Worm (Caenorhabditis elegans) whole organism, L1 larva: Measurements from ENCODE around the gene glb-7.

ENCODE experiments used
- aly-2 ChIP-seq: fragments of 150-350 bp; optimal IDR thresholded peaks from 2 replicates; lab custom pipeline; 2014; ENCODE audit warnings: missing biosample characterization, missing genetic modification characterization
- ama-1 ChIP-seq: fragments of 150-350 bp; optimal IDR thresholded peaks from 2 replicates; lab custom pipeline; 2014
- blmp-1 ChIP-seq: fragments of 150-350 bp; optimal IDR thresholded peaks from 2 replicates; lab custom pipeline; 2014; ENCODE audit warnings: missing biosample characterization, missing genetic modification characterization
- ceh-8 ChIP-seq: fragments of 200-800 bp; sonication (Bioruptor generic); optimal IDR thresholded peaks from 2 replicates; lab custom pipeline; 2018; ENCODE audit warnings: mild to moderate bottlenecking, missing genetic modification characterization, moderate library complexity, missing compliant biosample characterization
- ceh-90 ChIP-seq: sonication (generic microtip); optimal IDR thresholded peaks from 2 replicates; lab custom pipeline; 2016; ENCODE audit warnings: missing genetic modification characterization, missing compliant biosample characterization
- ces-1 ChIP-seq: fragments of 150-350 bp; optimal IDR thresholded peaks from 2 replicates; lab custom pipeline; 2014; ENCODE audit warnings: missing biosample characterization, missing genetic modification reagents, missing genetic modification characterization
- efl-1 ChIP-seq, 4 experiments: fragments of 150-350 bp; optimal IDR thresholded peaks in 3 of 4; peaks in 1 of 4; 1 replicate in 1 of 4; 2 replicates in 3 of 4; lab custom pipeline; 2014; ENCODE audit warnings: missing biosample characterization in 2 of 4, missing genetic modification characterization in 2 of 4, missing genetic modification reagents in 2 of 4
- efl-3 ChIP-seq: fragments of 200-800 bp; sonication (Bioruptor generic); optimal IDR thresholded peaks from 2 replicates; lab custom pipeline; 2018; ENCODE audit warnings: mild to moderate bottlenecking, missing genetic modification characterization, missing compliant biosample characterization
- egl-13 ChIP-seq: sonication (generic microtip); optimal IDR thresholded peaks from 2 replicates; lab custom pipeline; 2016; ENCODE audit warnings: missing genotype, missing genetic modification reagents, missing genetic modification characterization, missing compliant biosample characterization
- elt-2 ChIP-seq: sonication (generic microtip); optimal IDR thresholded peaks from 2 replicates; lab custom pipeline; 2016; ENCODE audit warnings: missing genetic modification characterization, mild to moderate bottlenecking, inconsistent platforms, missing compliant biosample characterization, missing genetic modification reagents
- elt-3 ChIP-seq, 6 experiments: fragments of 150-350 bp in 1 of 6; sonication (generic microtip); optimal IDR thresholded peaks; 2 replicates each; lab custom pipeline; 2017 to 2018; ENCODE audit warnings: missing biosample characterization in 6 of 6, missing genetic modification characterization in 6 of 6, inconsistent platforms in 1 of 6
- fkh-10 ChIP-seq: sonication (generic microtip); optimal IDR thresholded peaks from 2 replicates; lab custom pipeline; 2017; ENCODE audit warnings: missing biosample characterization, missing genetic modification reagents, missing genetic modification characterization
- fkh-8 ChIP-seq: sonication (generic microtip); optimal IDR thresholded peaks from 2 replicates; lab custom pipeline; 2016; ENCODE audit warnings: mild to moderate bottlenecking, missing genetic modification characterization, missing compliant biosample characterization
- fos-1 ChIP-seq: fragments of 150-350 bp; optimal IDR thresholded peaks from 2 replicates; lab custom pipeline; 2014; ENCODE audit warnings: missing biosample characterization, missing genetic modification characterization
- hlh-4 ChIP-seq: sonication (generic microtip); optimal IDR thresholded peaks from 2 replicates; lab custom pipeline; 2016; ENCODE audit warnings: mild to moderate bottlenecking, missing genetic modification characterization, missing compliant biosample characterization
- hpl-2 ChIP-seq: fragments of 150-350 bp; optimal IDR thresholded peaks from 2 replicates; lab custom pipeline; 2014; ENCODE audit warnings: missing biosample characterization, missing genetic modification reagents, missing genetic modification characterization
- lin-14 ChIP-seq: fragments of 200-800 bp; sonication (Bioruptor generic); optimal IDR thresholded peaks from 2 replicates; lab custom pipeline; 2018; ENCODE audit warnings: mild to moderate bottlenecking, missing genetic modification characterization, moderate library complexity, missing compliant biosample characterization
- lin-15B ChIP-seq: fragments of 150-350 bp; sonication (generic microtip); optimal IDR thresholded peaks from 3 replicates; lab custom pipeline; 2014; ENCODE audit warnings: missing biosample characterization, missing genetic modification characterization
- lin-39 ChIP-seq: fragments of 150-350 bp; optimal IDR thresholded peaks from 2 replicates; lab custom pipeline; 2014; ENCODE audit warnings: missing biosample characterization, missing genetic modification reagents, missing genetic modification characterization
- lir-3 ChIP-seq: sonication (generic microtip); optimal IDR thresholded peaks from 2 replicates; lab custom pipeline; 2016; ENCODE audit warnings: mild to moderate bottlenecking, missing genetic modification characterization, moderate library complexity, missing compliant biosample characterization; ENCODE audit not compliant: poor library complexity
- lsy-2 ChIP-seq, 2 experiments: fragments of 150-350 bp; optimal IDR thresholded peaks; 2 replicates each; lab custom pipeline; 2014; ENCODE audit warnings: missing biosample characterization in 2 of 2, missing genetic modification characterization in 2 of 2
- mab-9 ChIP-seq: fragments of 200-800 bp; sonication (Bioruptor generic); IDR thresholded peaks from 2 replicates; pipeline ENCODE4 v1.3.6; 2022; ENCODE audit warnings: missing genetic modification reagents, missing genetic modification characterization, missing compliant biosample characterization
- nhr-19 ChIP-seq: fragments of 200-800 bp; sonication (Bioruptor generic); conservative IDR thresholded peaks from 2 replicates; pipeline ENCODE4 v1.3.6; 2022; ENCODE audit warnings: missing genetic modification characterization, missing compliant biosample characterization
- nhr-28 ChIP-seq: fragments of 150-350 bp; optimal IDR thresholded peaks from 2 replicates; lab custom pipeline; 2014; ENCODE audit warnings: missing biosample characterization, missing genetic modification characterization
- nhr-47 ChIP-seq: sonication (generic microtip); optimal IDR thresholded peaks from 2 replicates; lab custom pipeline; 2016; ENCODE audit warnings: mild to moderate bottlenecking, missing genetic modification characterization, moderate library complexity, missing compliant biosample characterization
- nhr-71 ChIP-seq: sonication (generic microtip); optimal IDR thresholded peaks from 2 replicates; lab custom pipeline; 2016; ENCODE audit warnings: mild to moderate bottlenecking, missing genetic modification characterization, moderate library complexity, missing compliant biosample characterization
- nhr-90 ChIP-seq: sonication (generic microtip); optimal IDR thresholded peaks from 2 replicates; lab custom pipeline; 2016; ENCODE audit warnings: mild to moderate bottlenecking, missing genetic modification characterization, missing compliant biosample characterization; ENCODE audit not compliant: poor library complexity
- pqm-1 ChIP-seq: sonication (generic microtip); optimal IDR thresholded peaks from 3 replicates; lab custom pipeline; 2017; ENCODE audit warnings: missing biosample characterization, missing genetic modification characterization
- skn-1 ChIP-seq: fragments of 150-350 bp; optimal IDR thresholded peaks from 2 replicates; lab custom pipeline; 2014; ENCODE audit warnings: missing biosample characterization, missing genetic modification characterization
- sox-4 ChIP-seq: sonication (generic microtip); optimal IDR thresholded peaks from 2 replicates; lab custom pipeline; 2016; ENCODE audit warnings: missing genetic modification characterization, missing compliant biosample characterization
- sptf-1 ChIP-seq: fragments of 150-350 bp; optimal IDR thresholded peaks from 2 replicates; lab custom pipeline; 2014; ENCODE audit warnings: missing biosample characterization, missing genetic modification characterization
- unc-30 ChIP-seq: sonication (generic microtip); optimal IDR thresholded peaks from 2 replicates; lab custom pipeline; 2017; ENCODE audit warnings: missing biosample characterization, missing genetic modification characterization
- unc-98 ChIP-seq: fragments of 200-800 bp; sonication (Bioruptor generic); IDR thresholded peaks from 2 replicates; pipeline ENCODE4 v1.3.6; 2022; ENCODE audit warnings: missing genetic modification characterization, missing compliant biosample characterization
- vab-15 ChIP-seq: sonication (generic microtip); optimal IDR thresholded peaks from 2 replicates; lab custom pipeline; 2017; ENCODE audit warnings: missing genotype, mild to moderate bottlenecking, missing genetic modification characterization, missing compliant biosample characterization
- zip-4 ChIP-seq: fragments of 200-800 bp; sonication (Bioruptor generic); optimal IDR thresholded peaks from 2 replicates; lab custom pipeline; 2018; ENCODE audit warnings: mild to moderate bottlenecking, missing genetic modification characterization, moderate library complexity, missing compliant biosample characterization
- ztf-4 ChIP-seq: fragments of 150-350 bp; optimal IDR thresholded peaks from 2 replicates; lab custom pipeline; 2014; ENCODE audit warnings: missing biosample characterization, missing genetic modification characterization

glb-7 gene

ce11 chrIV:2128761-2129160 lies 6.2 kb downstream of the glb-7 start, which contains the start of gene grl-20:
TSS of gene grl-20 (minus strand) at chrIV:2128861.
- TF ChIP-seq fos-1 (no peak), aly-2 (no peak), skn-1 (tag; lab: Kevin White, UChicago) (no peak), sox-4 (tag; lab: Kevin White, UChicago) (no peak), ces-1 (no peak), nhr-19 (GFP tag; lab: Robert Waterston, UW) (no peak), lin-14 (GFP tag; lab: Kevin White, UChicago) (no peak), ama-1 (lab: Kevin White, UChicago) (no peak), fkh-8 (tag; lab: Kevin White, UChicago) (no peak), unc-30 (tag; lab: Kevin White, UChicago) (no peak), mab-9 (GFP tag; lab: Robert Waterston, UW) (no peak), nhr-90 (tag; lab: Kevin White, UChicago) (no peak), fkh-10 (GFP tag; lab: Kevin White, UChicago) (no peak)

ce11 chrIV:2130714-2131113 lies 8.1 kb downstream of the glb-7 start, which contains the start of gene prmt-6:
TSS of gene prmt-6 (plus strand) at chrIV:2130965.
- TF ChIP-seq aly-2 = no peak
- TF ChIP-seq efl-1 (optimal IDR thresholded peaks at IDR 0.05; lab: Kevin White, UChicago) = no peak
- TF ChIP-seq efl-1 (GFP tag; optimal IDR thresholded peaks at IDR 0.05 in 1 of 2; lab: Kevin White, UChicago) = no peak
- peak; percentile 28 for TF ChIP-seq blmp-1 (tag; lab: Kevin White, UChicago)
- TF ChIP-seq pqm-1 (tag; lab: Kevin White, UChicago) = no peak
- TF ChIP-seq hlh-4 = no peak
- TF ChIP-seq nhr-71 = no peak
- no peak for TF ChIP-seq sptf-1 (tag; lab: Kevin White, UChicago)
- no peak for TF ChIP-seq ceh-90
- no peak for TF ChIP-seq lin-15B (tag; lab: Kevin White, UChicago)
- no peak for TF ChIP-seq nhr-28 (tag; lab: Kevin White, UChicago)
- peak in 3 of 6 experiments; percentile 14 to 84 (median 36) for TF ChIP-seq elt-3 (tag; optimal IDR thresholded peaks at IDR 0.05; lab: Kevin White, UChicago)
- TF ChIP-seq unc-98 (GFP tag; lab: Robert Waterston, UW) = no peak
- no peak for TF ChIP-seq egl-13 (tag; lab: Kevin White, UChicago)
- TF ChIP-seq elt-2 = peak; percentile 72
- TF ChIP-seq fkh-10 (GFP tag; lab: Kevin White, UChicago) = no peak

- TF ChIP-seq blmp-1 (tag; lab: Kevin White, UChicago) (no peak), egl-13 (tag; lab: Kevin White, UChicago) (no peak), lin-14 (GFP tag; lab: Kevin White, UChicago) (no peak), zip-4 (GFP tag; lab: Kevin White, UChicago) (no peak), elt-3 (tag; optimal IDR thresholded peaks at IDR 0.05; lab: Kevin White, UChicago) (no peak), ceh-8 (GFP tag; lab: Kevin White, UChicago) (no peak), lsy-2 (tag; optimal IDR thresholded peaks at IDR 0.05; lab: Kevin White, UChicago) (no peak), vab-15 (no peak), efl-3 (GFP tag; lab: Kevin White, UChicago) (no peak), nhr-28 (tag; lab: Kevin White, UChicago) (no peak), nhr-47 (tag; lab: Kevin White, UChicago) (no peak), hpl-2 (GFP tag; lab: Kevin White, UChicago) (no peak), ztf-4 (tag; lab: Kevin White, UChicago) (no peak), lin-15B (tag; lab: Kevin White, UChicago) (no peak), fkh-8 (tag; lab: Kevin White, UChicago) (no peak), lir-3 (tag; lab: Kevin White, UChicago) (no peak), sptf-1 (tag; lab: Kevin White, UChicago) (no peak), lin-39 (no peak)
These were observed 10.9 kb downstream of the glb-7 start, which contains the start of gene C23H5.12 for ce11 chrIV:2133431-2133940. TSS of gene C23H5.12 (plus strand) at chrIV:2133481.
